Fruit fly (Drosophila melanogaster) whole organism, pupa: Measurements from ENCODE around the gene CG6790.

Experiments
- CG12605 ChIP-seq: fragments of 200-800 bp; sonication (Bioruptor generic); IDR thresholded peaks from 2 replicates; pipeline ENCODE4 v1.3.6; 2022; ENCODE audit warnings: missing biosample characterization, missing genetic modification characterization
- CG13204 ChIP-seq: fragments of 200-800 bp; sonication (Bioruptor generic); optimal IDR thresholded peaks from 2 replicates; lab custom pipeline; 2018; ENCODE audit warnings: missing biosample characterization, mild to moderate bottlenecking, missing genetic modification characterization, moderate library complexity
- CG14655 ChIP-seq: fragments of 200-800 bp; sonication (Bioruptor generic); optimal IDR thresholded peaks from 3 replicates; lab custom pipeline; 2017; ENCODE audit warnings: mild to moderate bottlenecking, missing biosample characterization, missing genetic modification reagents, missing genetic modification characterization
- CG15710 ChIP-seq: fragments of 200-800 bp; sonication (Bioruptor generic); optimal IDR thresholded peaks from 2 replicates; lab custom pipeline; 2018; ENCODE audit warnings: missing biosample characterization, mild to moderate bottlenecking, missing genetic modification characterization, moderate library complexity
- CG32121 ChIP-seq: fragments of 200-800 bp; sonication (Bioruptor generic); IDR thresholded peaks from 2 replicates; pipeline ENCODE4 v1.3.6; 2022; ENCODE audit warnings: missing biosample characterization, missing genetic modification characterization
- CG34367 ChIP-seq: fragments of 200-800 bp; sonication (Bioruptor generic); optimal IDR thresholded peaks from 2 replicates; lab custom pipeline; 2018; ENCODE audit warnings: missing biosample characterization, mild to moderate bottlenecking, missing genetic modification characterization
- CG4496 ChIP-seq: fragments of 200-800 bp; sonication (Bioruptor generic); IDR thresholded peaks from 3 replicates; pipeline ENCODE4 v1.3.6; 2022; ENCODE audit warnings: missing biosample characterization, missing genetic modification characterization
- CG8301 ChIP-seq: fragments of 200-800 bp; sonication (Bioruptor generic); optimal IDR thresholded peaks from 2 replicates; lab custom pipeline; 2018; ENCODE audit warnings: missing biosample characterization, mild to moderate bottlenecking, missing genetic modification characterization
- D1 ChIP-seq: fragments of 200-800 bp; sonication (Bioruptor generic); optimal IDR thresholded peaks from 2 replicates; lab custom pipeline; 2018; ENCODE audit warnings: missing biosample characterization, mild to moderate bottlenecking, missing genetic modification characterization, moderate library complexity
- EcR ChIP-seq: fragments of 200-800 bp; sonication (Bioruptor generic); optimal IDR thresholded peaks from 3 replicates; lab custom pipeline; 2019; ENCODE audit warnings: missing biosample characterization, missing genetic modification characterization, mild to moderate bottlenecking, moderate library complexity, missing genetic modification reagents
- Pif1A ChIP-seq: fragments of 200-800 bp; sonication (Bioruptor generic); optimal IDR thresholded peaks from 3 replicates; lab custom pipeline; 2016; ENCODE audit warnings: missing biosample characterization, missing genetic modification characterization
- fd96Ca ChIP-seq: fragments of 200-800 bp; sonication (Bioruptor generic); IDR thresholded peaks from 3 replicates; pipeline ENCODE4 v1.3.6; 2022; ENCODE audit warnings: missing biosample characterization, missing genetic modification characterization
- gl ChIP-seq: fragments of 200-800 bp; sonication (Bioruptor generic); optimal IDR thresholded peaks from 2 replicates; lab custom pipeline; 2018; ENCODE audit warnings: missing biosample characterization, mild to moderate bottlenecking, missing genetic modification characterization

DNA sequence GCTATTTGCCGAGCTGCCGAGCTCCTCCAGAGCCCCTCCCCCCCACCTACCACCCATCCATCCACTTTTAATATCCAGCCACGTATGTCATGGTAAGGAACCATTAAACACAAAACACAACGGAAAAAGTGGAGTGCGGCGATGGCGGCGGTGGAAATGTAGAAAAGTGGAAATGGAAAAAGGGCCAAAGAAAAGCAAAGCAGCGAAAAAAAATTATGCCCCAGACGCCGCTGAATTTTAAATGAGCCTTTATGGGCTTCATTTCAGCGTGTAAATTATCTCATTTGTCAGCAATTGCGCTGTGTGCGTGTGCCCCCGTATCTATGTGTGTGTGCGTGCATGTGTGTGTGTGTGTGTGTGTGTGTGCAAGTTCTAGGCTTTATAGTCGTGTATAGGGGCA is 27.5 kb downstream of the CG6790 start:
- no peak for TF ChIP-seq CG15710 (tag; lab: Kevin White, UChicago)
- no peak for TF ChIP-seq fd96Ca (GFP tag; lab: Robert Waterston, UW)
- TF ChIP-seq EcR (GFP tag; lab: Kevin White, UChicago): no peak
- no peak for TF ChIP-seq CG34367 (tag; lab: Kevin White, UChicago)
- no peak for TF ChIP-seq D1 (tag; lab: Kevin White, UChicago)
- no peak for TF ChIP-seq CG13204 (GFP tag; lab: Kevin White, UChicago)
- no peak for TF ChIP-seq CG4496
- no peak for TF ChIP-seq CG32121
- no peak for TF ChIP-seq CG14655 (GFP tag; lab: Kevin White, UChicago)
- no peak for TF ChIP-seq gl (tag; lab: Kevin White, UChicago)
- TF ChIP-seq CG12605 (GFP tag; lab: Robert Waterston, UW): no peak
- TF ChIP-seq CG8301 (tag; lab: Kevin White, UChicago): no peak
- no peak for TF ChIP-seq Pif1A (GFP tag; lab: Kevin White, UChicago)
